Worm (Caenorhabditis elegans): ENCODE data around the gene ckk-1.

The ckk-1 gene

DNA sequence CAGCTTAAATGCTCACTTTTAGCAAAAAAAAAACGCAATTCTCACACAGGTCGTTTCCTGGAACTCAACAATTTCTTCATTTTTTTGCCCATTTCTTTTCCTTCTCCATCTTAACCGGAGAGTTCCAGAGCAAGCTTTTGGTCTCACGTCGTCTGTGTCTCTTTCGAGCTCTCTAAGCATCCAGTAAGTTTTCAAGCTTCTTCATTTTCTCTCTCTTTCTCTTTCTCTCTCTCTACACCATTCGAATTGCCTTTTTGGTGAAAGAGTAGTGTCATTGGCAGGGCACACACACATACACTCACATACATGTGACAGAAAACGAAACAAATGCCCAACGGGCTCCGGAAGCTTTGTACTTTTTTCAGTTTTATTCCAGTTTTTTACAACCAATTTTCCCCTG lies 4.6 kb downstream of the ckk-1 start:
- TF ChIP-seq C34F6.9 (tag; optimal IDR thresholded peaks at IDR 0.05): peak; percentile 86
- TF ChIP-seq zag-1 (tag; optimal IDR thresholded peaks at IDR 0.05): peak; percentile 53
- no peak for TF ChIP-seq unc-39 (tag; optimal IDR thresholded peaks at IDR 0.05)
- TF ChIP-seq nhr-25 (tag; optimal IDR thresholded peaks at IDR 0.05): no peak
- TF ChIP-seq sma-3 (GFP tag; optimal IDR thresholded peaks at IDR 0.05): no peak
- TF ChIP-seq blmp-1 (tag; optimal IDR thresholded peaks at IDR 0.05; ENCODE audit: insufficient read depth): no peak
- TF ChIP-seq skn-1 (tag; optimal IDR thresholded peaks at IDR 0.05): no peak
- no peak for TF ChIP-seq peb-1 (tag; optimal IDR thresholded peaks at IDR 0.05)
- peak in 1 of 2 experiments; percentile 11 for TF ChIP-seq mdl-1 (tag; optimal IDR thresholded peaks at IDR 0.05)
- peak; percentile 11 for TF ChIP-seq F13H6.1 (tag; optimal IDR thresholded peaks at IDR 0.05)
- peak in 1 of 2 experiments; percentile 72 for TF ChIP-seq lsy-2 (tag; optimal IDR thresholded peaks at IDR 0.05)
- TF ChIP-seq unc-62 (GFP tag; optimal IDR thresholded peaks at IDR 0.05): no peak
- no peak for TF ChIP-seq R02D3.7 (tag; optimal IDR thresholded peaks at IDR 0.05)
- peak; percentile 43 for TF ChIP-seq crh-2 (tag; optimal IDR thresholded peaks at IDR 0.05)
- TF ChIP-seq lin-13 (GFP tag; optimal IDR thresholded peaks at IDR 0.05): peak; percentile 8
- TF ChIP-seq lin-39 (tag; optimal IDR thresholded peaks at IDR 0.05): no peak
- peak; percentile 29 for TF ChIP-seq nhr-6 (tag; optimal IDR thresholded peaks at IDR 0.05)
- peak; percentile 63 for TF ChIP-seq unc-55 (GFP tag; optimal IDR thresholded peaks at IDR 0.05)
- TF ChIP-seq nhr-129 (tag; optimal IDR thresholded peaks at IDR 0.05): peak; percentile 74
- no peak for TF ChIP-seq ceh-16 (tag; optimal IDR thresholded peaks at IDR 0.05)
- TF ChIP-seq elt-3 (tag; optimal IDR thresholded peaks at IDR 0.05): no peak
- no peak for TF ChIP-seq elt-1 (tag; optimal IDR thresholded peaks at IDR 0.05)
- peak; percentile 28 for TF ChIP-seq sma-9 (GFP tag; optimal IDR thresholded peaks at IDR 0.05)
- no peak for TF ChIP-seq sma-9 (tag; optimal IDR thresholded peaks at IDR 0.05)
- no peak for TF ChIP-seq mbf-1 (tag; optimal IDR thresholded peaks at IDR 0.05)
- no peak for TF ChIP-seq nhr-23 (tag; optimal IDR thresholded peaks at IDR 0.05)
- TF ChIP-seq lin-11 (tag; optimal IDR thresholded peaks at IDR 0.05): peak; percentile 39
- peak; percentile 10 for TF ChIP-seq snpc-4 (tag; optimal IDR thresholded peaks at IDR 0.05)
- peak; percentile 48 for TF ChIP-seq ceh-82 (tag; optimal IDR thresholded peaks at IDR 0.05)
- TF ChIP-seq nhr-12 (tag; optimal IDR thresholded peaks at IDR 0.05): no peak
- TF ChIP-seq egl-27 (tag; optimal IDR thresholded peaks at IDR 0.05): no peak
- TF ChIP-seq nhr-21 (tag; optimal IDR thresholded peaks at IDR 0.05): no peak
- TF ChIP-seq fos-1 (tag; optimal IDR thresholded peaks at IDR 0.05): peak; percentile 2
- no peak for TF ChIP-seq nhr-237 (tag; optimal IDR thresholded peaks at IDR 0.05)
- peak; percentile 14 for TF ChIP-seq ztf-4 (tag; optimal IDR thresholded peaks at IDR 0.05)
- TF ChIP-seq ztf-1 (GFP tag; conservative IDR thresholded peaks at IDR 0.05): no peak

DNA sequence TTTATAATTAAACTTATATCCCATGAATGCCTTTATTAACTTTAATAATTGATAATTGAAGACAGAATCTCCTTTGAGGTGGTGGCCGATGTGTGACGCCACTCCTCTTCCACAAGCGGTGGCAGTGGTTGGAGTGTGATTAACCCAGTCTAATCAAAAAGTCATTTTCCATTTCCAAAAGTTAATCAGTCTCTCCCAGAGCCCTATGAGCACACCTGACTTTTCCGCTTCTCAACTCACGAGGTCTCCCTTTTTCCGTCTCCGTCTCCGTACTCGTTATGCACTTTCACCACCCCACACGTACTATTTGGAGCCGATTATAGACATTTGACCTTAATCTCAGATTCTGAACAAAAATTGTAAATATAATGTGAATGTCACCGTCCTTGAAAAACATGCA lies 7.4 kb downstream of the ckk-1 start:
- TF ChIP-seq C34F6.9 (tag; optimal IDR thresholded peaks at IDR 0.05) (peak; percentile 30), lin-11 (tag; optimal IDR thresholded peaks at IDR 0.05) (peak; percentile 5), mbf-1 (tag; optimal IDR thresholded peaks at IDR 0.05) (no peak), nhr-11 (tag; optimal IDR thresholded peaks at IDR 0.05) (no peak), crh-2 (tag; optimal IDR thresholded peaks at IDR 0.05) (no peak)

- TF ChIP-seq unc-62 (GFP tag; optimal IDR thresholded peaks at IDR 0.05) (no peak), nhr-25 (tag; optimal IDR thresholded peaks at IDR 0.05) (no peak), sma-3 (GFP tag; optimal IDR thresholded peaks at IDR 0.05) (peak; percentile 68), snpc-4 (tag; optimal IDR thresholded peaks at IDR 0.05) (peak; percentile 96), ceh-82 (tag; optimal IDR thresholded peaks at IDR 0.05) (no peak), skn-1 (tag; optimal IDR thresholded peaks at IDR 0.05) (no peak), elt-1 (tag; optimal IDR thresholded peaks at IDR 0.05) (no peak), unc-55 (GFP tag; optimal IDR thresholded peaks at IDR 0.05) (peak; percentile 24), elt-3 (tag; optimal IDR thresholded peaks at IDR 0.05) (no peak), lsy-2 (tag; optimal IDR thresholded peaks at IDR 0.05) (peak in 1 of 2 experiments; percentile 37), nhr-21 (tag; optimal IDR thresholded peaks at IDR 0.05) (peak; percentile 69), nhr-6 (tag; optimal IDR thresholded peaks at IDR 0.05) (no peak), aly-2 (tag; optimal IDR thresholded peaks at IDR 0.05) (no peak), ceh-16 (tag; optimal IDR thresholded peaks at IDR 0.05) (no peak), sem-4 (tag; optimal IDR thresholded peaks at IDR 0.05) (no peak), lin-13 (GFP tag; optimal IDR thresholded peaks at IDR 0.05) (peak; percentile 23), R02D3.7 (tag; optimal IDR thresholded peaks at IDR 0.05) (no peak), crh-2 (tag; optimal IDR thresholded peaks at IDR 0.05) (peak; percentile 42), lin-11 (tag; optimal IDR thresholded peaks at IDR 0.05) (no peak), nhr-10 (tag; optimal IDR thresholded peaks at IDR 0.05) (no peak), nhr-129 (tag; optimal IDR thresholded peaks at IDR 0.05) (no peak), nhr-12 (tag; optimal IDR thresholded peaks at IDR 0.05) (no peak), dmd-4 (tag; optimal IDR thresholded peaks at IDR 0.05) (no peak), mdl-1 (tag; optimal IDR thresholded peaks at IDR 0.05) (no peak), blmp-1 (tag; optimal IDR thresholded peaks at IDR 0.05; ENCODE audit: insufficient read depth) (no peak), unc-39 (tag; optimal IDR thresholded peaks at IDR 0.05) (no peak), peb-1 (tag; optimal IDR thresholded peaks at IDR 0.05) (no peak), alr-1 (tag; optimal IDR thresholded peaks at IDR 0.05) (no peak), F13H6.1 (tag; optimal IDR thresholded peaks at IDR 0.05) (peak; percentile 38), nhr-23 (tag; optimal IDR thresholded peaks at IDR 0.05) (no peak), nhr-77 (tag; optimal IDR thresholded peaks at IDR 0.05) (no peak), sma-9 (GFP tag; optimal IDR thresholded peaks at IDR 0.05) (peak; percentile 53), sma-9 (tag; optimal IDR thresholded peaks at IDR 0.05) (no peak), nhr-237 (tag; optimal IDR thresholded peaks at IDR 0.05) (no peak), lin-39 (tag; optimal IDR thresholded peaks at IDR 0.05) (no peak), ZK546.5 (tag; optimal IDR thresholded peaks at IDR 0.05) (no peak), C34F6.9 (tag; optimal IDR thresholded peaks at IDR 0.05) (no peak), fos-1 (tag; optimal IDR thresholded peaks at IDR 0.05) (peak; percentile 68), ztf-11 (tag; optimal IDR thresholded peaks at IDR 0.05) (no peak), gmeb-1 (tag; optimal IDR thresholded peaks at IDR 0.05) (peak; percentile 59), nhr-11 (tag; optimal IDR thresholded peaks at IDR 0.05) (no peak)
These were observed 18.4 kb downstream of the ckk-1 start for ce11 chrIII:5653692-5654105.

Data from whole organism, L2 larva.